Worm (Caenorhabditis elegans) whole organism, L3 larva: ENCODE measurements around the gene zyg-8.

ENCODE experiments used
- R02D3.7 ChIP-seq: fragments of 150-350 bp; optimal IDR thresholded peaks from 2 replicates; lab custom pipeline; 2014; ENCODE audit warnings: missing biosample characterization, missing genetic modification characterization
- ZK546.5 ChIP-seq: sonication (generic microtip); optimal IDR thresholded peaks from 2 replicates; lab custom pipeline; 2017; ENCODE audit warnings: missing biosample characterization, missing genetic modification characterization
- aly-2 ChIP-seq: fragments of 150-350 bp; optimal IDR thresholded peaks from 2 replicates; lab custom pipeline; 2014; ENCODE audit warnings: missing biosample characterization, missing genetic modification characterization
- ama-1 ChIP-seq: fragments of 150-350 bp; optimal IDR thresholded peaks from 2 replicates; lab custom pipeline; 2018
- ceh-16 ChIP-seq: sonication (generic microtip); optimal IDR thresholded peaks from 2 replicates; lab custom pipeline; 2017; ENCODE audit warnings: missing biosample characterization, missing genetic modification characterization
- ceh-28 ChIP-seq: fragments of 150-350 bp; optimal IDR thresholded peaks from 2 replicates; lab custom pipeline; 2014; ENCODE audit warnings: missing biosample characterization, missing genetic modification reagents, missing genetic modification characterization
- ceh-82 ChIP-seq: fragments of 150-350 bp; optimal IDR thresholded peaks from 2 replicates; lab custom pipeline; 2014; ENCODE audit warnings: missing biosample characterization, missing genetic modification characterization
- ceh-9 ChIP-seq: sonication (generic microtip); optimal IDR thresholded peaks from 2 replicates; lab custom pipeline; 2018; ENCODE audit warnings: missing biosample characterization, missing genetic modification characterization
- daf-12 ChIP-seq: fragments of 150-350 bp; optimal IDR thresholded peaks from 2 replicates; lab custom pipeline; 2014; ENCODE audit warnings: missing biosample characterization, missing genetic modification reagents, missing genetic modification characterization
- egl-5 ChIP-seq: fragments of 150-350 bp; optimal IDR thresholded peaks from 2 replicates; lab custom pipeline; 2017; ENCODE audit warnings: missing biosample characterization, missing genetic modification reagents, missing genetic modification characterization, inconsistent platforms
- elt-1 ChIP-seq: fragments of 150-350 bp; optimal IDR thresholded peaks from 2 replicates; lab custom pipeline; 2014; ENCODE audit warnings: missing biosample characterization, missing genetic modification characterization
- elt-3 ChIP-seq, 3 experiments: fragments of 150-350 bp in 1 of 3; sonication (generic microtip) in 2 of 3; optimal IDR thresholded peaks; 2 replicates in 2 of 3; 4 replicates in 1 of 3; lab custom pipeline; 2014 to 2017; ENCODE audit warnings: missing biosample characterization in 3 of 3, missing genetic modification characterization in 3 of 3
- fkh-2 ChIP-seq: fragments of 150-350 bp; optimal IDR thresholded peaks from 2 replicates; lab custom pipeline; 2014; ENCODE audit warnings: missing biosample characterization, missing genetic modification reagents, missing genetic modification characterization
- fos-1 ChIP-seq: fragments of 150-350 bp; optimal IDR thresholded peaks from 2 replicates; lab custom pipeline; 2014; ENCODE audit warnings: missing biosample characterization, missing genetic modification characterization
- hmg-11 ChIP-seq: sonication (generic microtip); optimal IDR thresholded peaks from 2 replicates; lab custom pipeline; 2016; ENCODE audit warnings: missing genetic modification characterization, missing compliant biosample characterization
- jun-1 ChIP-seq: fragments of 150-350 bp; optimal IDR thresholded peaks from 2 replicates; lab custom pipeline; 2014; ENCODE audit warnings: missing biosample characterization, missing genetic modification reagents, missing genetic modification characterization
- lin-15B ChIP-seq: fragments of 150-350 bp; optimal IDR thresholded peaks from 2 replicates; lab custom pipeline; 2014; ENCODE audit warnings: missing biosample characterization, missing genetic modification characterization
- lin-39 ChIP-seq: fragments of 150-350 bp; optimal IDR thresholded peaks from 2 replicates; lab custom pipeline; 2018; ENCODE audit warnings: missing biosample characterization, missing genetic modification reagents, missing genetic modification characterization
- lsy-12 ChIP-seq: sonication (generic microtip); optimal IDR thresholded peaks from 2 replicates; lab custom pipeline; 2016; ENCODE audit warnings: mild to moderate bottlenecking, missing genetic modification characterization, missing compliant biosample characterization
- mml-1 ChIP-seq: fragments of 150-350 bp; sonication (generic microtip); optimal IDR thresholded peaks from 3 replicates; lab custom pipeline; 2014; ENCODE audit warnings: missing biosample characterization, missing genetic modification characterization
- nfya-1 ChIP-seq: sonication (generic microtip); optimal IDR thresholded peaks from 2 replicates; lab custom pipeline; 2017; ENCODE audit warnings: missing genetic modification characterization, mild to moderate bottlenecking, missing compliant biosample characterization, antibody characterized with exemption, moderate library complexity; ENCODE audit not compliant: insufficient read depth
- nhr-11 ChIP-seq: fragments of 150-350 bp; optimal IDR thresholded peaks from 2 replicates; lab custom pipeline; 2014; ENCODE audit warnings: missing biosample characterization, missing genetic modification characterization
- nhr-12 ChIP-seq: fragments of 150-350 bp; optimal IDR thresholded peaks from 2 replicates; lab custom pipeline; 2014; ENCODE audit warnings: missing biosample characterization, missing genetic modification characterization
- nhr-23 ChIP-seq: fragments of 150-350 bp; optimal IDR thresholded peaks from 2 replicates; lab custom pipeline; 2014; ENCODE audit warnings: missing biosample characterization, missing genetic modification reagents, missing genetic modification characterization
- nhr-237 ChIP-seq: fragments of 150-350 bp; optimal IDR thresholded peaks from 2 replicates; lab custom pipeline; 2014; ENCODE audit warnings: missing biosample characterization, missing genetic modification characterization
- nhr-28 ChIP-seq: fragments of 150-350 bp; optimal IDR thresholded peaks from 2 replicates; lab custom pipeline; 2014; ENCODE audit warnings: missing biosample characterization, missing genetic modification characterization
- nhr-43 ChIP-seq: sonication (generic microtip); optimal IDR thresholded peaks from 2 replicates; lab custom pipeline; 2016; ENCODE audit warnings: mild to moderate bottlenecking, missing genetic modification characterization, missing compliant biosample characterization; ENCODE audit not compliant: poor library complexity, severe bottlenecking
- nhr-67 ChIP-seq: fragments of 150-350 bp; optimal IDR thresholded peaks from 2 replicates; lab custom pipeline; 2014; ENCODE audit warnings: missing biosample characterization, missing genetic modification characterization
- nhr-77 ChIP-seq: fragments of 150-350 bp; optimal IDR thresholded peaks from 2 replicates; lab custom pipeline; 2014; ENCODE audit warnings: missing biosample characterization, missing genetic modification characterization
- pha-4 ChIP-seq: fragments of 150-350 bp; optimal IDR thresholded peaks from 2 replicates; lab custom pipeline; 2014; ENCODE audit warnings: missing biosample characterization, missing genetic modification reagents, missing genetic modification characterization
- skn-1 ChIP-seq: fragments of 150-350 bp; optimal IDR thresholded peaks from 2 replicates; lab custom pipeline; 2014; ENCODE audit warnings: missing biosample characterization, missing genetic modification characterization
- snpc-4 ChIP-seq: fragments of 150-350 bp; optimal IDR thresholded peaks from 2 replicates; lab custom pipeline; 2014; ENCODE audit warnings: missing biosample characterization, missing genetic modification characterization
- tbx-2 ChIP-seq: sonication (generic microtip); optimal IDR thresholded peaks from 2 replicates; lab custom pipeline; 2016; ENCODE audit warnings: mild to moderate bottlenecking, missing genetic modification characterization, missing compliant biosample characterization
- unc-62 ChIP-seq: fragments of 150-350 bp; sonication (generic microtip); optimal IDR thresholded peaks from 4 replicates; lab custom pipeline; 2014; ENCODE audit warnings: missing biosample characterization, missing genetic modification reagents, missing genetic modification characterization
- ztf-11 ChIP-seq: fragments of 150-350 bp; optimal IDR thresholded peaks from 2 replicates; lab custom pipeline; 2014; ENCODE audit warnings: missing biosample characterization, missing genetic modification characterization

The zyg-8 gene

DNA sequence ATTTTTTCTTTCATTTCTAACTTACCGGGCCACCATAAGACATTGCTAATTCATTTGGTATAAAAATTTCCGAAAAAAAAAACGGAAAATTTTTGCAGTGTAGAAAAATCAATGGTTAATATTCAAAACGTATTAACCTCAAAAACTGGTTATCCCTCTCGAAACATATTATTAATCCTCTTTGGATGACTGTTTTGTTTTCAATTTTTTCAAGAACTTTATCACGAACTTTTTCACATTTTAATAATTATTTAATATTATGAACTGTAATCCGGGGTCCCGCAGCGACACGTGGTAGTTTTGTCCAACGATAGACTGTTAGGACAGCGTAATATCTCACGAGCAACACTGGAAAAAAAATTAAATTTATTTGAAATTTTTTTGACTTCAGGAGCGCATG is 32.7 kb upstream of the zyg-8 start, which contains the start of gene Y79H2A.12:
Gene Y79H2A.12 (minus strand): TSS at position 101 of the 400 bp plus-strand sequence.
- TF ChIP-seq lin-15B (tag; lab: Kevin White, UChicago): no peak
- no peak for TF ChIP-seq ceh-9 (tag; lab: Kevin White, UChicago)
- TF ChIP-seq nhr-77 (tag; lab: Kevin White, UChicago): no peak
- TF ChIP-seq lsy-12 (tag; lab: Kevin White, UChicago): no peak
- TF ChIP-seq ZK546.5 (tag; lab: Kevin White, UChicago): no peak
- TF ChIP-seq daf-12: no peak
- no peak for TF ChIP-seq ama-1 (lab: Kevin White, UChicago)
- no peak for TF ChIP-seq ceh-16 (tag; lab: Kevin White, UChicago)
- no peak for TF ChIP-seq nhr-28
- TF ChIP-seq nhr-43 (tag; lab: Kevin White, UChicago): no peak
- no peak for TF ChIP-seq pha-4 (tag; lab: Kevin White, UChicago)
- TF ChIP-seq nhr-23 (tag; lab: Kevin White, UChicago): no peak
- TF ChIP-seq hmg-11 (tag; lab: Kevin White, UChicago): no peak
- no peak for TF ChIP-seq elt-3 (tag; optimal IDR thresholded peaks at IDR 0.05; lab: Kevin White, UChicago)
- no peak for TF ChIP-seq jun-1 (tag; lab: Kevin White, UChicago)
- no peak for TF ChIP-seq egl-5 (tag; lab: Kevin White, UChicago)
- no peak for TF ChIP-seq lin-39 (tag; lab: Kevin White, UChicago)
- TF ChIP-seq ceh-28: no peak
- no peak for TF ChIP-seq nhr-67 (tag; lab: Kevin White, UChicago)

ce11 chrIII:12030669-12031068 is 30.8 kb upstream of the zyg-8 start, which contains the start of gene Y79H2A.2:
Gene Y79H2A.2 (minus strand): TSS chrIII:12030769.
- TF ChIP-seq egl-5 (tag; lab: Kevin White, UChicago) (no peak), tbx-2 (tag; lab: Kevin White, UChicago) (no peak), nhr-12 (tag; lab: Kevin White, UChicago) (no peak), nhr-77 (tag; lab: Kevin White, UChicago) (no peak), elt-1 (no peak)
- TF ChIP-seq, all 47 proteins: peak for 0

- TF ChIP-seq nfya-1: peak; percentile 86
- TF ChIP-seq unc-62 (GFP tag; lab: Kevin White, UChicago): no peak
Measured at ce11 chrIII:12033259-12033658, 28.3 kb upstream of the zyg-8 start.

- TF ChIP-seq unc-62 (GFP tag; lab: Kevin White, UChicago): no peak
- no peak for TF ChIP-seq ceh-82 (tag; lab: Kevin White, UChicago)
- no peak for TF ChIP-seq aly-2 (tag; lab: Kevin White, UChicago)
- no peak for TF ChIP-seq nhr-67 (tag; lab: Kevin White, UChicago)
- no peak for TF ChIP-seq nhr-237 (tag; lab: Kevin White, UChicago)
- no peak for TF ChIP-seq nfya-1
- TF ChIP-seq daf-12: no peak
- TF ChIP-seq mml-1 (tag; lab: Kevin White, UChicago): no peak
- TF ChIP-seq ama-1 (lab: Kevin White, UChicago): no peak
- no peak for TF ChIP-seq fkh-2
- no peak for TF ChIP-seq nhr-12 (tag; lab: Kevin White, UChicago)
- TF ChIP-seq nhr-77 (tag; lab: Kevin White, UChicago): no peak
- no peak for TF ChIP-seq nhr-28
- TF ChIP-seq ZK546.5 (tag; lab: Kevin White, UChicago): no peak
- TF ChIP-seq R02D3.7 (tag; lab: Kevin White, UChicago): no peak
- no peak for TF ChIP-seq nhr-11 (tag; lab: Kevin White, UChicago)
- TF ChIP-seq skn-1 (tag; lab: Kevin White, UChicago): no peak
- no peak for TF ChIP-seq snpc-4 (tag; lab: Kevin White, UChicago)
- TF ChIP-seq ztf-11 (tag; lab: Kevin White, UChicago): no peak
- TF ChIP-seq fos-1 (tag; lab: Kevin White, UChicago): no peak
Measured at ce11 chrIII:12034311-12034710, 27.2 kb upstream of the zyg-8 start.

- TF ChIP-seq nhr-67 (tag; lab: Kevin White, UChicago): no peak
Measured at ce11 chrIII:12037217-12037616, 24.3 kb upstream of the zyg-8 start.
